Fruit fly (Drosophila melanogaster) Kc167 (cell line): ENCODE measurements around the gene alpha-Est10.

ENCODE experiments used
- Sin3A ChIP-seq: fragments of >200 bp; optimal IDR thresholded peaks from 2 replicates; lab custom pipeline; 2018; ENCODE audit warnings: missing external identifiers
- h ChIP-seq: fragments of >200 bp; optimal IDR thresholded peaks from 3 replicates; lab custom pipeline; 2018; ENCODE audit warnings: missing external identifiers
- insv ChIP-seq: fragments of >200 bp; optimal IDR thresholded peaks from 3 replicates; lab custom pipeline; 2018; ENCODE audit warnings: missing external identifiers
- psq ChIP-seq: fragments of >200 bp; optimal IDR thresholded peaks from 2 replicates; lab custom pipeline; 2017; ENCODE audit warnings: missing external identifiers

dm6 chr3R:7508198-7508837 is 14.7 kb upstream of the alpha-Est10 start:
- TF ChIP-seq psq (no peak), h (lab: Kevin White, UChicago) (no peak), insv (no peak), Sin3A (no peak)
